Worm (Caenorhabditis elegans) whole organism, mixed stage, embryonic: ENCODE results near the gene piki-1.

ENCODE experiments used
- M03D4.4 ChIP-seq: sonication (generic microtip); optimal IDR thresholded peaks from 2 replicates; lab custom pipeline; 2017; ENCODE audit warnings: mild to moderate bottlenecking, missing genetic modification characterization, missing compliant biosample characterization
- blmp-1 ChIP-seq: fragments of 150-350 bp; optimal IDR thresholded peaks from 2 replicates; lab custom pipeline; 2014; ENCODE audit warnings: missing biosample characterization, missing genetic modification characterization
- ceh-43 ChIP-seq: fragments of 200-800 bp; sonication (Bioruptor generic); optimal IDR thresholded peaks from 2 replicates; lab custom pipeline; 2018; ENCODE audit warnings: mild to moderate bottlenecking, missing genetic modification characterization, moderate library complexity, missing compliant biosample characterization
- ces-1 ChIP-seq: fragments of 150-350 bp; optimal IDR thresholded peaks from 2 replicates; lab custom pipeline; 2014; ENCODE audit warnings: missing biosample characterization, missing genetic modification reagents, missing genetic modification characterization
- cnd-1 ChIP-seq: fragments of 200-800 bp; sonication (Bioruptor generic); optimal IDR thresholded peaks from 2 replicates; lab custom pipeline; 2018; ENCODE audit warnings: mild to moderate bottlenecking, missing genetic modification characterization, missing compliant biosample characterization
- drap-1 ChIP-seq: fragments of 200-800 bp; sonication (Bioruptor generic); optimal IDR thresholded peaks from 3 replicates; lab custom pipeline; 2018; ENCODE audit warnings: mild to moderate bottlenecking, missing genetic modification characterization, missing compliant biosample characterization
- elt-1 ChIP-seq: sonication (generic microtip); optimal IDR thresholded peaks from 2 replicates; lab custom pipeline; 2017; ENCODE audit warnings: missing genetic modification characterization, mild to moderate bottlenecking, missing compliant biosample characterization, antibody characterized with exemption, moderate library complexity, borderline replicate concordance; ENCODE audit not compliant: insufficient read depth
- elt-3 ChIP-seq: fragments of 150-350 bp; optimal IDR thresholded peaks from 2 replicates; lab custom pipeline; 2014; ENCODE audit warnings: missing biosample characterization, missing genetic modification characterization
- flh-1 ChIP-seq: fragments of 200-800 bp; sonication (Bioruptor generic); optimal IDR thresholded peaks from 2 replicates; lab custom pipeline; 2018; ENCODE audit warnings: mild to moderate bottlenecking, missing genetic modification characterization, moderate library complexity, missing compliant biosample characterization
- ham-2 ChIP-seq: fragments of 200-800 bp; sonication (Bioruptor generic); optimal IDR thresholded peaks from 2 replicates; lab custom pipeline; 2018; ENCODE audit warnings: mild to moderate bottlenecking, missing genetic modification characterization, missing compliant biosample characterization
- hlh-1 ChIP-seq: fragments of 150-350 bp; optimal IDR thresholded peaks from 2 replicates; lab custom pipeline; 2014; ENCODE audit warnings: missing biosample characterization, missing genetic modification reagents, missing genetic modification characterization
- lin-13 ChIP-seq: fragments of 150-350 bp; optimal IDR thresholded peaks from 2 replicates; lab custom pipeline; 2014; ENCODE audit warnings: missing biosample characterization, missing genetic modification characterization
- lin-32 ChIP-seq: fragments of 200-800 bp; sonication (Bioruptor generic); optimal IDR thresholded peaks from 2 replicates; lab custom pipeline; 2018; ENCODE audit warnings: mild to moderate bottlenecking, missing genetic modification characterization, missing compliant biosample characterization
- mab-5 ChIP-seq: fragments of 150-350 bp; optimal IDR thresholded peaks from 2 replicates; lab custom pipeline; 2014; ENCODE audit warnings: missing biosample characterization, missing genetic modification characterization
- mep-1 ChIP-seq: fragments of 150-350 bp; optimal IDR thresholded peaks from 2 replicates; lab custom pipeline; 2017; ENCODE audit warnings: missing biosample characterization, missing genetic modification reagents, missing genetic modification characterization, inconsistent platforms
- mls-2 ChIP-seq: sonication (generic microtip); optimal IDR thresholded peaks from 2 replicates; lab custom pipeline; 2016; ENCODE audit warnings: mild to moderate bottlenecking, missing genetic modification characterization, moderate library complexity, missing compliant biosample characterization
- nhr-2 ChIP-seq: fragments of 150-350 bp; optimal IDR thresholded peaks from 2 replicates; lab custom pipeline; 2014; ENCODE audit warnings: missing biosample characterization, missing genetic modification characterization
- nhr-237 ChIP-seq: fragments of 150-350 bp; optimal IDR thresholded peaks from 2 replicates; lab custom pipeline; 2014; ENCODE audit warnings: missing biosample characterization, missing genetic modification characterization
- nhr-28 ChIP-seq: fragments of 150-350 bp; optimal IDR thresholded peaks from 2 replicates; lab custom pipeline; 2014; ENCODE audit warnings: missing biosample characterization, missing genetic modification characterization
- nhr-76 ChIP-seq: sonication (generic microtip); optimal IDR thresholded peaks from 2 replicates; lab custom pipeline; 2017; ENCODE audit warnings: missing biosample characterization, missing genetic modification characterization
- pha-4 ChIP-seq: fragments of 150-350 bp; optimal IDR thresholded peaks from 2 replicates; lab custom pipeline; 2018; ENCODE audit warnings: missing biosample characterization, missing genetic modification reagents, missing genetic modification characterization
- sem-2 ChIP-seq: fragments of 200-800 bp; sonication (Bioruptor generic); optimal IDR thresholded peaks from 2 replicates; lab custom pipeline; 2018; ENCODE audit warnings: mild to moderate bottlenecking, missing genetic modification characterization, missing compliant biosample characterization
- sptf-1 ChIP-seq: sonication (generic microtip); optimal IDR thresholded peaks from 2 replicates; lab custom pipeline; 2017; ENCODE audit warnings: mild to moderate bottlenecking, missing genetic modification characterization, moderate library complexity, missing compliant biosample characterization
- tbx-8 ChIP-seq: fragments of 200-800 bp; sonication (Bioruptor generic); optimal IDR thresholded peaks from 2 replicates; lab custom pipeline; 2018; ENCODE audit warnings: mild to moderate bottlenecking, missing genetic modification characterization, moderate library complexity, missing compliant biosample characterization
- unc-120 ChIP-seq: sonication (generic microtip); optimal IDR thresholded peaks from 2 replicates; lab custom pipeline; 2017; ENCODE audit warnings: missing genetic modification characterization, missing compliant biosample characterization; ENCODE audit not compliant: poor library complexity, severe bottlenecking
- unc-39 ChIP-seq: fragments of 150-350 bp; optimal IDR thresholded peaks from 2 replicates; lab custom pipeline; 2014; ENCODE audit warnings: missing biosample characterization, missing genetic modification characterization
- unc-62 ChIP-seq: fragments of 150-350 bp; optimal IDR thresholded peaks from 2 replicates; lab custom pipeline; 2014; ENCODE audit warnings: missing biosample characterization, missing genetic modification reagents, missing genetic modification characterization
- zip-8 ChIP-seq: fragments of 150-350 bp; optimal IDR thresholded peaks from 2 replicates; lab custom pipeline; 2014; ENCODE audit warnings: missing biosample characterization, missing genetic modification characterization
- ztf-11 ChIP-seq: fragments of 150-350 bp; optimal IDR thresholded peaks from 2 replicates; lab custom pipeline; 2014; ENCODE audit warnings: missing biosample characterization, missing genetic modification characterization

Gene piki-1

ce11 chrX:15215272-15215671 lies 30.9 kb downstream of the piki-1 start:
- no peak for TF ChIP-seq lin-32 (GFP tag; lab: Kevin White, UChicago)
- TF ChIP-seq nhr-28 (tag; lab: Kevin White, UChicago), result no peak
- no peak for TF ChIP-seq zip-8 (tag; lab: Kevin White, UChicago)
- no peak for TF ChIP-seq ces-1 (GFP tag; lab: Kevin White, UChicago)
- no peak for TF ChIP-seq mep-1 (tag; lab: Kevin White, UChicago)
- no peak for TF ChIP-seq drap-1 (GFP tag; lab: Kevin White, UChicago)
- no peak for TF ChIP-seq hlh-1 (tag; lab: Kevin White, UChicago)
- no peak for TF ChIP-seq mls-2
- no peak for TF ChIP-seq lin-13 (tag; lab: Kevin White, UChicago)
- TF ChIP-seq nhr-76 (tag; lab: Kevin White, UChicago), result no peak
- no peak for TF ChIP-seq pha-4 (tag; lab: Kevin White, UChicago)
- TF ChIP-seq ham-2, result no peak
- TF ChIP-seq M03D4.4, result no peak
- no peak for TF ChIP-seq nhr-237 (tag; lab: Kevin White, UChicago)
- no peak for TF ChIP-seq elt-3 (tag; lab: Kevin White, UChicago)
- TF ChIP-seq tbx-8 (GFP tag; lab: Kevin White, UChicago), result no peak
- no peak for TF ChIP-seq elt-1 (tag; lab: Kevin White, UChicago)
- TF ChIP-seq nhr-2, result no peak
- TF ChIP-seq, all 35 proteins: peak for 0

- no peak for TF ChIP-seq hlh-1 (tag; lab: Kevin White, UChicago)
- TF ChIP-seq sem-2 (GFP tag; lab: Kevin White, UChicago), result no peak
- TF ChIP-seq cnd-1 (tag; lab: Kevin White, UChicago), result no peak
- peak; percentile 19 for TF ChIP-seq mls-2
- TF ChIP-seq, all 35 proteins: peak for 1
Observed at ce11 chrX:15213182-15213829, 32.9 kb downstream of the piki-1 start, which contains the start of the genes H03A11.13 and famk-1. TSS of gene H03A11.13 (minus strand) at chrX:15213232. TSS of gene famk-1 (minus strand) at chrX:15213259.

DNA sequence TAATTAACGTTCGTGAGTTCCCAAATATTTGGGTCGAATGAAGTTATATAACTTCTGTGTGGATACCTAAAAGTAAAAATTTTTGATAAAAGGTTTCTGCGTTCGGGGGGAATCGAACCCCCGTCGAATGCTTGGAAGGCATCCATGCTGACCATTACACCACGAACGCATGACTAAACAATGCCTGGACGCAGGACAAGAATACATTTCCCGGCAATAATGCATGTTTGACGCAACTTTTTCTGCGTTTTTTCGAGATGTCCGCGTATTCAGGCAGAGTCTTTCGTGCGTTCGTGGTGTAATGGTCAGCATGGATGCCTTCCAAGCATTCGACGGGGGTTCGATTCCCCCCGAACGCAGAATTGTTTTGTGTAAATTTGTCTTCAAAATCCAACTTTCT lies 45.5 kb downstream of the piki-1 start:
- TF ChIP-seq mab-5 (tag; lab: Kevin White, UChicago), result no peak
- peak; percentile 2 for TF ChIP-seq cnd-1 (tag; lab: Kevin White, UChicago)
- no peak for TF ChIP-seq drap-1 (GFP tag; lab: Kevin White, UChicago)
- no peak for TF ChIP-seq M03D4.4
- TF ChIP-seq nhr-237 (tag; lab: Kevin White, UChicago), result no peak
- peak; percentile 6 for TF ChIP-seq sptf-1 (tag; lab: Kevin White, UChicago)
- no peak for TF ChIP-seq ces-1 (GFP tag; lab: Kevin White, UChicago)

DNA sequence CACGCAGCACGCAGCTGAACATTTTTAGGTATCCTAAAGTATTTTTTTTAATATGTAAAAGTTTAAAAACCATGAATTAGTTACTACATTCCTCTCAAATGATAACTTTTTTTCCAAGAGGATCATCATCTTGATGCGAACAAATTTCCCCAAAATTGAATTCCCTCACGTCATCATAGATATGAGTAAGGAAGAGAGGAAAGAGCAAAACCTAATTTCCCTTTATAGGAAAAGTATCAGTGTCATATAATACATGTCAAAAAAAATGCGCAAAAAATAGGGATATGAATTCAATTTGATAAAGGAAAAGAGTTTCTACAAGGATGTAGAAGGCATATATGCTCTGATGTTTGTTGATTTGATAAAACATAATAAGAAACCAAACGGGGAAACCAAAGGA lies 46.1 kb downstream of the piki-1 start:
- no peak for TF ChIP-seq unc-39 (tag; lab: Kevin White, UChicago)
- no peak for TF ChIP-seq ham-2
- no peak for TF ChIP-seq ceh-43 (GFP tag; lab: Kevin White, UChicago)
- TF ChIP-seq flh-1 (GFP tag; lab: Kevin White, UChicago), result no peak

- TF ChIP-seq nhr-76 (tag; lab: Kevin White, UChicago) (no peak), elt-3 (tag; lab: Kevin White, UChicago) (no peak), mep-1 (tag; lab: Kevin White, UChicago) (no peak), elt-1 (tag; lab: Kevin White, UChicago) (no peak), sptf-1 (tag; lab: Kevin White, UChicago) (no peak), blmp-1 (tag; lab: Kevin White, UChicago) (no peak), mls-2 (no peak), unc-120 (no peak), ztf-11 (no peak)
Observed at ce11 chrX:15199052-15199451, 47.1 kb downstream of the piki-1 start, which contains the start of gene snt-7. TSS of gene snt-7 (minus strand) at chrX:15199152.

DNA sequence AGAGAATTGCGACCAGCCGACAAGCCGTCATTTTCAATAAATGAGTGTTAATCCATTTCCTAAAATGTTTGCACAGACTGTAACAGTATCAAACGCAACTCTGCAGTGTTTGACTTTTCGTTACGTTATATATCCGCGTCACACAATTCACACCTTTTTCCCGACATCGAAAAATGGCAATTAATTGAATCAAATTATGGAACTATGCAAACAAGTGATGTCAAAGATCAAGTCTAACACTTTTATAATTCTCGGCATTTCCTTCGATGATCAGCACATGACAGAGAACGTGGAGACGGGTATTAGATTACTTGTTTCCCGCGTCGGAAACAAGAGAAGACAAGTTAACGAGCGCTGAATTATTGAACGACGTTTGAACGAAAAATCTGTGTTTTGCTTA lies 51.9 kb downstream of the piki-1 start, which contains the start of gene phat-6:
phat-6 (minus strand) TSS at position 101 of the 400 bp plus-strand sequence.
- TF ChIP-seq ztf-11 (no peak), mls-2 (no peak), unc-62 (GFP tag; lab: Kevin White, UChicago) (no peak), elt-3 (tag; lab: Kevin White, UChicago) (no peak)
- TF ChIP-seq, all 35 proteins: peak for 0
